Worm (Caenorhabditis elegans) whole organism, young adult: Measurements from ENCODE around the gene far-7.

Source experiments
- B0336.3 ChIP-seq: fragments of 200-800 bp; sonication (Bioruptor generic); IDR thresholded peaks from 2 replicates; pipeline ENCODE4 v1.3.6; 2022; ENCODE audit warnings: missing genetic modification characterization, missing compliant biosample characterization
- akir-1 ChIP-seq: fragments of 200-800 bp; sonication (Bioruptor generic); optimal IDR thresholded peaks from 2 replicates; lab custom pipeline; 2018; ENCODE audit warnings: mild to moderate bottlenecking, missing genetic modification characterization, moderate library complexity, missing compliant biosample characterization
- aptf-3 ChIP-seq: fragments of 200-800 bp; sonication (Bioruptor generic); IDR thresholded peaks from 2 replicates; pipeline ENCODE4 v1.3.6; 2022; ENCODE audit warnings: missing genetic modification characterization, missing compliant biosample characterization
- ceh-79 ChIP-seq: sonication (generic microtip); optimal IDR thresholded peaks from 2 replicates; lab custom pipeline; 2017; ENCODE audit warnings: mild to moderate bottlenecking, missing genetic modification characterization, missing compliant biosample characterization
- gei-17 ChIP-seq: fragments of 200-800 bp; sonication (Bioruptor generic); optimal IDR thresholded peaks from 2 replicates; lab custom pipeline; 2018; ENCODE audit warnings: mild to moderate bottlenecking, missing genetic modification characterization, missing compliant biosample characterization
- lsy-27 ChIP-seq: sonication (generic microtip); optimal IDR thresholded peaks from 2 replicates; lab custom pipeline; 2017; ENCODE audit warnings: missing genetic modification characterization, mild to moderate bottlenecking, missing compliant biosample characterization, antibody characterized with exemption, missing genotype, borderline replicate concordance; ENCODE audit not compliant: insufficient read depth
- nfya-1 ChIP-seq: sonication (generic microtip); optimal IDR thresholded peaks from 2 replicates; lab custom pipeline; 2017; ENCODE audit warnings: antibody characterized with exemption, missing compliant biosample characterization, missing genetic modification characterization, borderline replicate concordance; ENCODE audit not compliant: insufficient read depth
- nfyb-1 ChIP-seq: fragments of 200-800 bp; sonication (Bioruptor generic); IDR thresholded peaks from 2 replicates; pipeline ENCODE4 v1.3.6; 2022; ENCODE audit warnings: missing genetic modification reagents, missing genetic modification characterization, missing compliant biosample characterization
- pha-4 ChIP-seq: fragments of 150-350 bp; sonication (generic microtip); optimal IDR thresholded peaks from 2 replicates; lab custom pipeline; 2014; ENCODE audit warnings: missing biosample characterization, missing genetic modification reagents, missing genetic modification characterization
- rpc-1 ChIP-seq, 2 experiments: fragments of 150-350 bp in 1 of 2; sonication (generic microtip) in 1 of 2; optimal IDR thresholded peaks; 2 replicates each; lab custom pipeline; 2014 to 2018; ENCODE audit warnings: missing biosample characterization in 1 of 2, missing genetic modification characterization in 1 of 2, missing genetic modification reagents in 1 of 2, missing genotype in 1 of 2

ce11 chrII:340224-340623 is 20.6 kb downstream of the far-7 start, which contains the start of gene clc-31:
- TF ChIP-seq B0336.3 (GFP tag; lab: Robert Waterston, UW): no peak
- no peak for TF ChIP-seq rpc-1 (optimal IDR thresholded peaks at IDR 0.05; lab: Kevin White, UChicago)
- no peak for TF ChIP-seq rpc-1 (tag; optimal IDR thresholded peaks at IDR 0.05; lab: Kevin White, UChicago)
- TF ChIP-seq nfya-1 (tag; lab: Kevin White, UChicago): no peak
- TF ChIP-seq gei-17 (GFP tag; lab: Kevin White, UChicago): no peak
- no peak for TF ChIP-seq aptf-3 (GFP tag; lab: Robert Waterston, UW)
- TF ChIP-seq ceh-79: no peak
- no peak for TF ChIP-seq pha-4 (tag; lab: Kevin White, UChicago)
- no peak for TF ChIP-seq nfyb-1 (GFP tag; lab: Robert Waterston, UW)
- TF ChIP-seq lsy-27 (tag; lab: Kevin White, UChicago): no peak
- TF ChIP-seq akir-1 (GFP tag; lab: Kevin White, UChicago): no peak
